Fruit fly (Drosophila melanogaster): ENCODE measurements around the gene Tengl2.

The Tengl2 gene

DNA sequence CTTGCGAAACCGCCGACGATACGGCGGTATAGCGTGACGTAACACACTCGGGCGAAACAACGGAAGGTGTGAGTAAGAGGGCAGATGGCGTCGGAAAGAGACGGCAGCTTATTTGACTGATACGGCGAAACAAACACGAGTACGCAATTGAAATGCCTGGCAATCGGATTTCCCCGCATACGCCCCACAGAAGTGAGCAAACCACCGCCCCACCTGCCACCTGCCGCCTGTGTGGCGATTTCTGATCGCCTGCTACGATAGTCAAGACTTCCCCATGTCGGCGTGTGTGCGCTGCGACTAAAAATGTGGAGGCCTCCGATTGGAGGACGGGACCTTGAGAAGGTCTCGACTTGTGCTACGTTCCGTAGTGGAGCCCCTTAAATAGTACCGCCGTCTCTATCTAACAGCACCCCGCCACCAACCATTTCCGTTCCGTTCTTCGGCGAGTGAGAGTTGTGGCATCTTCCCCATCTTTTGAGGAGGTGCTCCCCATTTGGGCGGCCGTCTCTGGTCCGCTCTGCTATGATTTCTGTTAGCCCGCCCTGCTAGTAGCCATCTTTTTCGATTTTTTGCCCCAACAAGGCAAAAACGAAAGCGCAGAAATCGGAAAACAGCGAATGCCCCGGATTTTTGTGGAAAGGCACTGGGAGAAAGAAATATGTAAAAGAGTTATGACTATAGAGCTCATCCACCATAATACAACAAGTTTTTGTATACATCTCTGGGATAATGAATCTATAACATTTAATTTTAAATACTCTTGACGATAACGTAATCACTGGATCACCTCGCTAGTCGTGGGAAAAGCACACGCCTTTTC lies 40.4 kb downstream of the Tengl2 start (continued):
- TF ChIP-seq B-H2 (GFP tag; optimal IDR thresholded peaks at IDR 0.05) (peak; percentile 28), Fer3 (tag; optimal IDR thresholded peaks at IDR 0.05) (peak; percentile 78), CG14667 (GFP tag; IDR thresholded peaks at IDR 0.05) (no peak), CG11093 (GFP tag; IDR thresholded peaks at IDR 0.05) (peak; percentile 84), CG34422 (GFP tag; IDR thresholded peaks at IDR 0.05) (no peak), MBD-R2 (GFP tag; IDR thresholded peaks at IDR 0.05) (no peak), br (optimal IDR thresholded peaks at IDR 0.05) (no peak), pan (optimal IDR thresholded peaks at IDR 0.05) (no peak), pan (GFP tag; optimal IDR thresholded peaks at IDR 0.05 in 1 of 2, IDR thresholded peaks at IDR 0.05 in 1 of 2) (no peak), CG11504 (tag; optimal IDR thresholded peaks at IDR 0.05) (peak; percentile 91), CG4730 (GFP tag; IDR thresholded peaks at IDR 0.05) (no peak), grn (GFP tag; optimal IDR thresholded peaks at IDR 0.05) (peak; percentile 78), CG3407 (GFP tag; optimal IDR thresholded peaks at IDR 0.05) (peak; percentile 83), CG1792 (GFP tag; optimal IDR thresholded peaks at IDR 0.05) (peak; percentile 90), CG13123 (GFP tag; optimal IDR thresholded peaks at IDR 0.05) (peak; percentile 65), CG12155 (GFP tag; optimal IDR thresholded peaks at IDR 0.05) (peak; percentile 79), CG12299 (tag; optimal IDR thresholded peaks at IDR 0.05) (peak; percentile 23), ind (GFP tag; optimal IDR thresholded peaks at IDR 0.05) (peak; percentile 89), CG43689 (GFP tag; IDR thresholded peaks at IDR 0.05) (no peak), CG10147 (GFP tag; optimal IDR thresholded peaks at IDR 0.05) (peak; percentile 64), oc (tag; optimal IDR thresholded peaks at IDR 0.05) (peak; percentile 88), ERR (GFP tag; optimal IDR thresholded peaks at IDR 0.05) (peak; percentile 73), Dek (tag; optimal IDR thresholded peaks at IDR 0.05) (peak; percentile 71), CG15696 (tag; optimal IDR thresholded peaks at IDR 0.05) (peak; percentile 25), dm (GFP tag; optimal IDR thresholded peaks at IDR 0.05) (peak; percentile 74), Mes4 (GFP tag; optimal IDR thresholded peaks at IDR 0.05) (peak; percentile 85), Six4 (GFP tag; optimal IDR thresholded peaks at IDR 0.05) (peak; percentile 84), tll (GFP tag; optimal IDR thresholded peaks at IDR 0.05) (no peak), nom (GFP tag; optimal IDR thresholded peaks at IDR 0.05) (peak; percentile 81), ATbp (GFP tag; optimal IDR thresholded peaks at IDR 0.05) (peak; percentile 90), CG30020 (tag; optimal IDR thresholded peaks at IDR 0.05) (peak; percentile 26), Hmx (GFP tag; optimal IDR thresholded peaks at IDR 0.05) (peak; percentile 55), CG30403 (GFP tag; optimal IDR thresholded peaks at IDR 0.05) (peak; percentile 91), CG4617 (GFP tag; optimal IDR thresholded peaks at IDR 0.05; ENCODE audit: borderline replicate concordance) (peak; percentile 57), CG2712 (tag; optimal IDR thresholded peaks at IDR 0.05) (peak; percentile 91), Hmr (GFP tag; optimal IDR thresholded peaks at IDR 0.05) (peak; percentile 84), CG34224 (GFP tag; IDR thresholded peaks at IDR 0.05; ENCODE audit: partially characterized antibody) (no peak), Sox102F (GFP tag; optimal IDR thresholded peaks at IDR 0.05) (peak; percentile 89), Aef1 (GFP tag; IDR thresholded peaks at IDR 0.05) (no peak), CG7271 (tag; optimal IDR thresholded peaks at IDR 0.05) (peak; percentile 18), sisA (GFP tag; IDR thresholded peaks at IDR 0.05) (no peak), D19A (tag; optimal IDR thresholded peaks at IDR 0.05) (peak; percentile 85), CG10274 (GFP tag; optimal IDR thresholded peaks at IDR 0.05) (peak; percentile 50), wdn (GFP tag; IDR thresholded peaks at IDR 0.05) (no peak), B-H1 (GFP tag; IDR thresholded peaks at IDR 0.05) (no peak), sqz (GFP tag; optimal IDR thresholded peaks at IDR 0.05) (peak; percentile 78), eve (GFP tag; optimal IDR thresholded peaks at IDR 0.05) (peak in 1 of 2 experiments; percentile 94), hbn (GFP tag; IDR thresholded peaks at IDR 0.05; ENCODE audit: partially characterized antibody) (no peak), ftz-f1 (GFP tag; optimal IDR thresholded peaks at IDR 0.05) (peak; percentile 100), CG4404 (GFP tag; IDR thresholded peaks at IDR 0.05) (no peak)
